Worm (Caenorhabditis elegans) whole organism, late embryonic: ENCODE results near the gene F11D11.3.
"Not testable (repeated sequence)": the region's sequence is repeated elsewhere in the genome, so short reads cannot be mapped to it uniquely, and the experiment has no call there.

Experiments
- F13H6.1 ChIP-seq: sonication (generic microtip); optimal IDR thresholded peaks from 2 replicates; lab custom pipeline; 2016; ENCODE audit warnings: missing genetic modification characterization, missing compliant biosample characterization
- ama-1 ChIP-seq: fragments of 150-350 bp; optimal IDR thresholded peaks from 2 replicates; lab custom pipeline; 2014
- ceh-9 ChIP-seq: sonication (generic microtip); optimal IDR thresholded peaks from 2 replicates; lab custom pipeline; 2016; ENCODE audit warnings: mild to moderate bottlenecking, missing genetic modification characterization, inconsistent platforms, missing compliant biosample characterization
- elt-2 ChIP-seq: sonication (generic microtip); optimal IDR thresholded peaks from 2 replicates; lab custom pipeline; 2016; ENCODE audit warnings: missing genetic modification reagents, missing genetic modification characterization, missing compliant biosample characterization
- ets-4 ChIP-seq: sonication (generic microtip); optimal IDR thresholded peaks from 2 replicates; lab custom pipeline; 2016; ENCODE audit warnings: missing genetic modification characterization, missing compliant biosample characterization
- fkh-10 ChIP-seq: fragments of 150-350 bp; optimal IDR thresholded peaks from 2 replicates; lab custom pipeline; 2014; ENCODE audit warnings: missing biosample characterization, missing genetic modification reagents, missing genetic modification characterization
- nfya-1 ChIP-seq: sonication (generic microtip); optimal IDR thresholded peaks from 2 replicates; lab custom pipeline; 2017; ENCODE audit warnings: missing genetic modification characterization, mild to moderate bottlenecking, missing compliant biosample characterization, antibody characterized with exemption, moderate library complexity
- pag-3 ChIP-seq: sonication (generic microtip); optimal IDR thresholded peaks from 2 replicates; lab custom pipeline; 2016; ENCODE audit warnings: missing compliant biosample characterization, missing genetic modification characterization, borderline replicate concordance
- pat-9 ChIP-seq: fragments of 200-800 bp; sonication (Bioruptor generic); optimal IDR thresholded peaks from 2 replicates; lab custom pipeline; 2018; ENCODE audit warnings: mild to moderate bottlenecking, missing genetic modification characterization, moderate library complexity, missing compliant biosample characterization
- pha-2 ChIP-seq: sonication (generic microtip); optimal IDR thresholded peaks from 2 replicates; lab custom pipeline; 2017; ENCODE audit warnings: mild to moderate bottlenecking, missing genetic modification characterization, missing compliant biosample characterization
- pros-1 ChIP-seq: fragments of 150-350 bp; optimal IDR thresholded peaks from 2 replicates; lab custom pipeline; 2014; ENCODE audit warnings: missing biosample characterization, missing genetic modification reagents, missing genetic modification characterization
- sox-4 ChIP-seq: sonication (generic microtip); optimal IDR thresholded peaks from 2 replicates; lab custom pipeline; 2017; ENCODE audit warnings: mild to moderate bottlenecking, missing genetic modification characterization, inconsistent platforms, missing compliant biosample characterization

DNA sequence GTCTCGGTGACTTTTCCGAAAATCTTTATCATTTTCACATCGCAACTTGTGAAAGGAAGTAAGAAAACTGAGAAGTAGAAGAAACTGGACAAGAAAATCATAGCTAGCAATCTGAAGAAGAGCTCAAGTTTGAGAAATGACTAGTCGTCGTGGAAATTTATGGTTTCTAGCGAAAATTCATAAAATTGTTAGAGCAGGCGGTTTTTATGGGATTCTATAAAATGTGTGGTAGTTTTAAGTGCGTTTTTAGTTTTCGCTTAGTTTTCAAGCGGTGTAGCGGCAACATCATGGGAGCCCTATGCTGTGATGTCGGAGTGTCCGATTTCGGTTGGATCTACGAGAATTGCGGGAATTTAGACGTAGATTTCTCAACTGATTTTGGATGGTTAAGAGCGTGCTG lies 5.7 kb downstream of the F11D11.3 start, which contains the start of gene clec-254:
- not testable (repeated sequence) for TF ChIP-seq nfya-1 (tag; lab: Kevin White, UChicago); elt-2 (tag; lab: Kevin White, UChicago); sox-4 (tag; lab: Kevin White, UChicago); ama-1 (lab: Kevin White, UChicago); pros-1 (tag; lab: Kevin White, UChicago); ets-4 (tag; lab: Kevin White, UChicago); pat-9; F13H6.1 (tag; lab: Kevin White, UChicago); ceh-9 (tag; lab: Kevin White, UChicago); pag-3 (tag; lab: Kevin White, UChicago); fkh-10; pha-2
